Fruit fly (Drosophila melanogaster) whole organism, wandering third instar larva: ENCODE results near the gene gfzf.

Experiments
- Myc ChIP-seq: fragments of >200 bp; optimal IDR thresholded peaks from 2 replicates; lab custom pipeline; 2017
- Sp1 ChIP-seq: fragments of 200-800 bp; sonication (Bioruptor generic); optimal IDR thresholded peaks from 3 replicates; lab custom pipeline; 2019; ENCODE audit warnings: missing biosample characterization, mild to moderate bottlenecking, missing genetic modification characterization, moderate library complexity
- ey ChIP-seq: fragments of 200-800 bp; sonication (Bioruptor generic); optimal IDR thresholded peaks from 2 replicates; lab custom pipeline; 2016; ENCODE audit warnings: missing biosample characterization, missing genetic modification characterization
- h ChIP-seq: fragments of 200-800 bp; sonication (Bioruptor generic); optimal IDR thresholded peaks from 3 replicates; lab custom pipeline; 2016; ENCODE audit warnings: missing biosample characterization, mild to moderate bottlenecking, missing genetic modification characterization
- jim ChIP-seq: fragments of 175-275, 200-325 bp; sonication (Bioruptor generic); optimal IDR thresholded peaks from 2 replicates; lab custom pipeline; 2016; ENCODE audit warnings: missing biosample characterization, mild to moderate bottlenecking, missing genetic modification characterization
- pan ChIP-seq: fragments of >200 bp; optimal IDR thresholded peaks from 2 replicates; lab custom pipeline; 2017
- usp ChIP-seq: fragments of >200 bp; optimal IDR thresholded peaks from 2 replicates; lab custom pipeline; 2017; ENCODE audit warnings: missing biosample characterization, missing genetic modification characterization

- TF ChIP-seq pan (no peak), usp (no peak), ey (GFP tag; lab: Kevin White, UChicago) (no peak), Myc (lab: Kevin White, UChicago) (no peak), h (GFP tag; lab: Kevin White, UChicago) (no peak), jim (GFP tag; lab: Kevin White, UChicago) (no peak), Sp1 (GFP tag; lab: Kevin White, UChicago) (no peak)
Observed at dm6 chr3R:7174755-7175154, 24.0 kb upstream of the gfzf start.
